Fruit fly (Drosophila melanogaster): ENCODE data around the gene colt.
A peak's percentile ranks its signal among the peaks of the same experiment; 100 is the strongest.

The colt gene

DNA sequence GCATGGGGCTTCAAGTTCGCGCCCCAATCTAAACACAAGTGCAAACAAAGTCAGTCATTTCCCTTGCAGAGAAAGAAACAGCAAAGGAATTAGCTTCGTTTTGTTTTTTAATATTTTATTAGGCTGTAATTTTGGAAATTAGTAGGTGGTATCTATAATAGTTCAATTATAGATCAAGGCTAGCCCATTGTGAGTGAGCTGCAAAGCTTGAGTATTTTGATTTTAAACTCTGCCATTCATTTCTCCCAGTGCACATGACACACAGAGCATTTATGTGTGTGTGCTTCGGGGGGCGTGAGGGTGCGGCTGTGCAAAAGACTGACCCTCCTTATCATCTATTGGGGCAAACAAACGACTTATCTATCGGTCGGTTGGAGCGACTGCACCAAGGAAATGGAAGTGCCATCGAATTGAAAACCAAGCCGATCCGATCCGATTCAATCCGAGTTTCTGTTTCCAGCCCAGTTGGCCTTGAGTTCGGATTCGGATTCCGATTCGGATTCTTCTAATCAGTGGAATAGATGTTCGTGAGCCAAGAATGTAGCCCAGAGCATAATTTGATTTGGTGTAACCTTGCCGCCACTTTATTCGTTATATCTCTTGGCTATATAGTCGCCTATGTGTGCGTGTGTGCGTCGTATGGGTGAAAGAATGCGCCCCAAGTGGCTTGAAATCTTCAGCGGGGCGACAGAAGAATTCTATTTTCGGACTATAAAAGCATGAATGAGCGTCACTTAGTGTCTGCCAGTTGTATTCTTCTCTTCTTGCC lies 38.3 kb downstream of the colt start (continued):
- TF ChIP-seq CG8290 (GFP tag; optimal IDR thresholded peaks at IDR 0.05): no peak
- peak in 1 of 2 experiments; percentile 24 for TF ChIP-seq CG8290 (tag; optimal IDR thresholded peaks at IDR 0.05)
- TF ChIP-seq sisA (GFP tag; IDR thresholded peaks at IDR 0.05): peak; percentile 38; the same call in 1 of the 2 replicates
- TF ChIP-seq Awh (GFP tag; IDR thresholded peaks at IDR 0.05): no peak
- no peak for TF ChIP-seq org-1 (GFP tag; optimal IDR thresholded peaks at IDR 0.05)
- TF ChIP-seq CG3838 (GFP tag; optimal IDR thresholded peaks at IDR 0.05): no peak
- peak; percentile 63 for TF ChIP-seq ftz-f1 (GFP tag; optimal IDR thresholded peaks at IDR 0.05)
- 0 out of 3 replicates have a peak, but pooled peaks have one; percentile 41 for TF ChIP-seq CG11695 (GFP tag; IDR thresholded peaks at IDR 0.05)
- TF ChIP-seq CG15269 (tag; optimal IDR thresholded peaks at IDR 0.05): peak; percentile 50
- TF ChIP-seq Hr78 (GFP tag; optimal IDR thresholded peaks at IDR 0.05): peak in 1 of 2 experiments; percentile 91
- TF ChIP-seq ATbp (GFP tag; optimal IDR thresholded peaks at IDR 0.05): peak; percentile 20
- TF ChIP-seq Lhr (GFP tag; optimal IDR thresholded peaks at IDR 0.05): no peak
- TF ChIP-seq chinmo (GFP tag; IDR thresholded peaks at IDR 0.05; ENCODE audit: partially characterized antibody): 0 out of 4 replicates have a peak, but pooled peaks have one; percentile 68
- TF ChIP-seq grau (tag; optimal IDR thresholded peaks at IDR 0.05): peak; percentile 29
- TF ChIP-seq aop (GFP tag; IDR thresholded peaks at IDR 0.05): no peak

- TF ChIP-seq CG13894 (tag; optimal IDR thresholded peaks at IDR 0.05): peak; percentile 1
- no peak for TF ChIP-seq sob (GFP tag; IDR thresholded peaks at IDR 0.05)
- peak; percentile 28 for TF ChIP-seq Med (GFP tag)
- no peak for TF ChIP-seq trem (tag; optimal IDR thresholded peaks at IDR 0.05)
- peak; percentile 9 for TF ChIP-seq CG12769 (tag; optimal IDR thresholded peaks at IDR 0.05)
- peak; percentile 91 for TF ChIP-seq CG7372 (GFP tag; IDR thresholded peaks at IDR 0.05)
- no peak for TF ChIP-seq tll (GFP tag; optimal IDR thresholded peaks at IDR 0.05)
These were observed 39.1 kb downstream of the colt start for dm6 chr2L:2730756-2731155.

DNA sequence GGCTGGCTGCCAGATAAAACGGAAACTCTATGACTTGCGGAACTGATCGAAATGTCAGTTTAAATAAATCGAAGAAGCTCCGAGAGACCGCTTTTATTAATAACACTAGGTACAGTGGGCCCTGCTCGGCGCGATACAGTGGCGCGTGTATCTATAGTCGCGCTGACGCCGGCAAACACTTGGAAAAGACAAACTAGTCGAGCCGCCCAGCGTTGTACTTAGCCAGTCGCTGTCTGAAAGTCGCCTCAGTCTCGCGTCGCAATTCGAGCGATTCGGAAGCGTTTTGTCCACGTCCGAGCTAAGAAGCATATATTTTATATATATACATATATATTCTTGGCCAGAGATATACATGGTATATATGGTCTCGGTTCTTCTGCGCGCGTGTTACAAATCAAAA lies 40.0 kb downstream of the colt start:
- TF ChIP-seq crc (GFP tag; optimal IDR thresholded peaks at IDR 0.05) (no peak), CG31365 (tag; optimal IDR thresholded peaks at IDR 0.05) (no peak), abd-A (tag; optimal IDR thresholded peaks at IDR 0.05) (no peak), CG9876 (GFP tag; optimal IDR thresholded peaks at IDR 0.05) (no peak), CG13624 (GFP tag; optimal IDR thresholded peaks at IDR 0.05) (no peak), CG17612 (GFP tag; IDR thresholded peaks at IDR 0.05) (no peak; the same call in 1 of the 2 replicates), CG16863 (GFP tag; optimal IDR thresholded peaks at IDR 0.05) (no peak), Atf-2 (GFP tag; optimal IDR thresholded peaks at IDR 0.05) (no peak), cwo (GFP tag; optimal IDR thresholded peaks at IDR 0.05) (peak; percentile 32), nerfin-1 (tag; optimal IDR thresholded peaks at IDR 0.05) (no peak), CG11247 (GFP tag; IDR thresholded peaks at IDR 0.05) (peak; percentile 59), Mes4 (GFP tag; optimal IDR thresholded peaks at IDR 0.05) (no peak), fru (optimal IDR thresholded peaks at IDR 0.05) (no peak), lbe (GFP tag; optimal IDR thresholded peaks at IDR 0.05) (no peak), croc (GFP tag; conservative IDR thresholded peaks at IDR 0.05) (no peak), phol (tag; optimal IDR thresholded peaks at IDR 0.05) (no peak), da (GFP tag; optimal IDR thresholded peaks at IDR 0.05) (no peak), chn (GFP tag; optimal IDR thresholded peaks at IDR 0.05) (no peak), danr (GFP tag; IDR thresholded peaks at IDR 0.05) (no peak), CG1529 (GFP tag; optimal IDR thresholded peaks at IDR 0.05) (no peak), CG18599 (GFP tag; optimal IDR thresholded peaks at IDR 0.05) (peak; percentile 68), tup (GFP tag; optimal IDR thresholded peaks at IDR 0.05) (no peak), sqz (GFP tag; optimal IDR thresholded peaks at IDR 0.05) (no peak), aop (GFP tag; IDR thresholded peaks at IDR 0.05) (no peak), CG4328 (GFP tag; optimal IDR thresholded peaks at IDR 0.05) (no peak), twi (tag; optimal IDR thresholded peaks at IDR 0.05) (no peak), HLHmδ (GFP tag; optimal IDR thresholded peaks at IDR 0.05) (no peak)
